Fruit fly (Drosophila melanogaster) whole organism, pupa: ENCODE results near the gene Sas-6.

Source experiments
- CG12605 ChIP-seq: fragments of 200-800 bp; sonication (Bioruptor generic); IDR thresholded peaks from 2 replicates; pipeline ENCODE4 v1.3.6; 2022; ENCODE audit warnings: missing biosample characterization, missing genetic modification characterization
- CG13204 ChIP-seq: fragments of 200-800 bp; sonication (Bioruptor generic); optimal IDR thresholded peaks from 2 replicates; lab custom pipeline; 2018; ENCODE audit warnings: missing biosample characterization, mild to moderate bottlenecking, missing genetic modification characterization, moderate library complexity
- CG17806 ChIP-seq: fragments of 200-800 bp; sonication (Bioruptor generic); optimal IDR thresholded peaks from 2 replicates; lab custom pipeline; 2018; ENCODE audit warnings: missing biosample characterization, mild to moderate bottlenecking, missing genetic modification characterization, moderate library complexity
- CG4496 ChIP-seq: fragments of 200-800 bp; sonication (Bioruptor generic); IDR thresholded peaks from 3 replicates; pipeline ENCODE4 v1.3.6; 2022; ENCODE audit warnings: missing biosample characterization, missing genetic modification characterization
- CG9948 ChIP-seq: fragments of 200-800 bp; sonication (Bioruptor generic); optimal IDR thresholded peaks from 2 replicates; lab custom pipeline; 2018; ENCODE audit warnings: missing biosample characterization, mild to moderate bottlenecking, missing genetic modification characterization, moderate library complexity
- EcR ChIP-seq: fragments of 200-800 bp; sonication (Bioruptor generic); optimal IDR thresholded peaks from 3 replicates; lab custom pipeline; 2019; ENCODE audit warnings: missing biosample characterization, missing genetic modification characterization, mild to moderate bottlenecking, moderate library complexity, missing genetic modification reagents
- fd96Ca ChIP-seq: fragments of 200-800 bp; sonication (Bioruptor generic); IDR thresholded peaks from 3 replicates; pipeline ENCODE4 v1.3.6; 2022; ENCODE audit warnings: missing biosample characterization, missing genetic modification characterization
- rn ChIP-seq: fragments of 200-800 bp; sonication (Bioruptor generic); IDR thresholded peaks from 2 replicates; pipeline ENCODE4 v1.3.6; 2022; ENCODE audit warnings: missing biosample characterization, missing genetic modification characterization

DNA sequence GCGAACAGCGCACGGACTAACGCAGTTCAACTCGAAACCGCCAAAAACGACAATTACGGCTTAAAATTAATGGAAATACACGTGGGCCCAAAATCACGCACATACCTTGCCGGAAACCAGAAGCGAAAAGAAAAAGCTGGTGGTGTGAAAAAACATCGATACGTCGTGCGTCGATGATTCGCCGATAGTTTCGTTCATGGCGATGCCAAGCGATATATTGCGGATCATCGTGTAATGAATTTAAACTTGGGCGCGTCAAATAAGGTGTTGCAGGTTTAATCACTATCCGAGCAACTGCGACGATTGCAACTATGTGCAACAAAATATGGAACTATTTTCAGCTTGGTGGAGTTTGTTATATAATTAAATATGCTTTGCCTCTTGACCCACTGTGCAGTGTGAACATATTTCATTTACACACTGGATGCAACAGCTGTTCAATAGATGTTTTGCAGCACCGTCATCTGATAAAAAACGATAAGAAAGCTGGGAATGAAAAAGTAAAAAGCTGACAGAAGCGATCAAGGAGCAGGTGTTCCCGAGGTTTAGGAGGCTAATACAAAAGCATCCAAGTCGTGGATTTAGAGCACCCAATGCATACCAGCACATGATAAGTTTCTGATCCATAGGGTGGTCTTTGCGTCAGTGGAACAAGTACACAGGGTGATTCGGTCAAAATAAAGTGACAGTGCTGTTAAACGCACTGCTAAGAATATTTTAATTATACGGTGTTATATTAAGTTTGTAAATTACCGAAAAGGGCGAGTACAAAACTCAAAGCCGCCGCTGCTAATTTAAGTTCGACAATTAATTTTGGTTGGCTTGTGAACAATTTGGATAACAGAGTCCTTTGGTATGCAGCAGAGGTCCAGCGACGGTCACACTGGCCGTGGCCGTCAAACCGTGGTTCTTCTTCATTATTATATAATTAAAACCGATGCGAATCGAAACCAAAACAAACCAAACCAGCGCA lies 51.2 kb downstream of the Sas-6 start, which contains the start of the genes RpL32 and CG7943:
- TF ChIP-seq CG17806 (peak; percentile 83), CG12605 (peak; percentile 78), EcR (GFP tag; lab: Kevin White, UChicago) (no peak), CG9948 (tag; lab: Kevin White, UChicago) (peak; percentile 76), CG13204 (GFP tag; lab: Kevin White, UChicago) (no peak), CG4496 (GFP tag; lab: Robert Waterston, UW) (peak; percentile 94), rn (peak; percentile 73), fd96Ca (GFP tag; lab: Robert Waterston, UW) (peak; percentile 95)
